Worm (Caenorhabditis elegans): ENCODE data around the gene pid-1.

The pid-1 gene

ce11 chrII:7690384-7690783 lies at the start of gene pid-1:
Gene pid-1, minus strand, starts transcription at chrII:7690556.
- no peak for TF ChIP-seq athp-1 (tag; optimal IDR thresholded peaks at IDR 0.05)
- TF ChIP-seq ets-4 (GFP tag; optimal IDR thresholded peaks at IDR 0.05), result no peak
- no peak for TF ChIP-seq ztf-18 (tag; optimal IDR thresholded peaks at IDR 0.05)
- TF ChIP-seq sea-2 (GFP tag; IDR thresholded peaks at IDR 0.05), result no peak
- TF ChIP-seq ama-1 (optimal IDR thresholded peaks at IDR 0.05), result no peak
- TF ChIP-seq ama-1 (GFP tag; optimal IDR thresholded peaks at IDR 0.05), result no peak
- TF ChIP-seq unc-62 (GFP tag; optimal IDR thresholded peaks at IDR 0.05), result no peak
- TF ChIP-seq F22D6.2 (tag; optimal IDR thresholded peaks at IDR 0.05), result no peak
- TF ChIP-seq D2030.7 (GFP tag; IDR thresholded peaks at IDR 0.05), result no peak
- TF ChIP-seq zim-3 (tag; optimal IDR thresholded peaks at IDR 0.05), result no peak
- no peak for TF ChIP-seq rpc-1 (optimal IDR thresholded peaks at IDR 0.05)
- no peak for TF ChIP-seq rpc-1 (tag; optimal IDR thresholded peaks at IDR 0.05)
- TF ChIP-seq xnd-1 (tag; optimal IDR thresholded peaks at IDR 0.05), result peak; percentile 76
- peak; percentile 84 for TF ChIP-seq F33H1.4 (GFP tag; IDR thresholded peaks at IDR 0.05)
- peak; percentile 90 for TF ChIP-seq lsl-1 (GFP tag; optimal IDR thresholded peaks at IDR 0.05)
- TF ChIP-seq ceh-91 (GFP tag; IDR thresholded peaks at IDR 0.05), result 0 out of 2 replicates have a peak, but pooled peaks have one; percentile 10
- TF ChIP-seq mxl-1 (tag; optimal IDR thresholded peaks at IDR 0.05), result no peak
- TF ChIP-seq akir-1 (GFP tag; optimal IDR thresholded peaks at IDR 0.05), result no peak
- no peak for TF ChIP-seq lsy-27 (tag; optimal IDR thresholded peaks at IDR 0.05; ENCODE audit: borderline replicate concordance, insufficient read depth)
- no peak for TF ChIP-seq die-1 (tag; optimal IDR thresholded peaks at IDR 0.05)
- no peak for TF ChIP-seq bed-1 (GFP tag; IDR thresholded peaks at IDR 0.05)
- TF ChIP-seq snpc-4 (GFP tag; optimal IDR thresholded peaks at IDR 0.05), result no peak
- no peak for TF ChIP-seq snpc-4 (tag; optimal IDR thresholded peaks at IDR 0.05)
- no peak for TF ChIP-seq hmg-1.2 (GFP tag; IDR thresholded peaks at IDR 0.05)
- TF ChIP-seq fkh-3 (tag; optimal IDR thresholded peaks at IDR 0.05), result no peak
- TF ChIP-seq Y79H2A.3 (GFP tag; conservative IDR thresholded peaks at IDR 0.05), result no peak
- peak; percentile 6 for TF ChIP-seq efl-1 (GFP tag; optimal IDR thresholded peaks at IDR 0.05)
- no peak for TF ChIP-seq Y53G8AR.9 (GFP tag; conservative IDR thresholded peaks at IDR 0.05)
- TF ChIP-seq ztf-6 (GFP tag; IDR thresholded peaks at IDR 0.05), result no peak
- no peak for TF ChIP-seq madf-10 (tag; optimal IDR thresholded peaks at IDR 0.05)
- no peak for TF ChIP-seq lir-1 (GFP tag; conservative IDR thresholded peaks at IDR 0.05)
- peak; percentile 68; the same call in 1 of the 2 replicates for TF ChIP-seq madf-6 (GFP tag; IDR thresholded peaks at IDR 0.05)
- no peak for TF ChIP-seq hrde-1 (tag; optimal IDR thresholded peaks at IDR 0.05; ENCODE audit: borderline replicate concordance)
- TF ChIP-seq F55B11.4 (tag; optimal IDR thresholded peaks at IDR 0.05; ENCODE audit: borderline replicate concordance, insufficient read depth), result no peak
- TF ChIP-seq madf-8 (GFP tag; conservative IDR thresholded peaks at IDR 0.05), result peak; percentile 51
- no peak for TF ChIP-seq snpc-3.4 (tag; optimal IDR thresholded peaks at IDR 0.05)
- no peak for TF ChIP-seq nhr-120 (GFP tag; IDR thresholded peaks at IDR 0.05)
- no peak for TF ChIP-seq lin-26 (GFP tag; IDR thresholded peaks at IDR 0.05)
- peak; percentile 61 for TF ChIP-seq him-1 (tag; optimal IDR thresholded peaks at IDR 0.05)
- TF ChIP-seq mel-28 (tag; optimal IDR thresholded peaks at IDR 0.05; ENCODE audit: borderline replicate concordance), result no peak
- no peak for TF ChIP-seq K11D2.4 (GFP tag; IDR thresholded peaks at IDR 0.05)
- TF ChIP-seq F57A8.1 (GFP tag; optimal IDR thresholded peaks at IDR 0.05), result no peak
- no peak for TF ChIP-seq F49E8.2 (tag; optimal IDR thresholded peaks at IDR 0.05; ENCODE audit: insufficient read depth)
- no peak for TF ChIP-seq K12H6.12 (tag; optimal IDR thresholded peaks at IDR 0.05)

All from whole organism, young adult.